Worm (Caenorhabditis elegans) whole organism, young adult: ENCODE measurements around the gene C27B7.2.

ENCODE experiments used
- F22D6.2 ChIP-seq: sonication (generic microtip); optimal IDR thresholded peaks from 2 replicates; lab custom pipeline; 2016; ENCODE audit warnings: mild to moderate bottlenecking, missing genetic modification characterization, missing compliant biosample characterization
- ccch-3 ChIP-seq: fragments of 200-800 bp; sonication (Bioruptor generic); optimal IDR thresholded peaks from 2 replicates; lab custom pipeline; 2018; ENCODE audit warnings: mild to moderate bottlenecking, missing genetic modification characterization, missing compliant biosample characterization
- lsl-1 ChIP-seq: fragments of 200-800 bp; sonication (Bioruptor generic); optimal IDR thresholded peaks from 2 replicates; lab custom pipeline; 2018; ENCODE audit warnings: mild to moderate bottlenecking, missing genetic modification characterization, moderate library complexity, missing compliant biosample characterization
- mes-4 ChIP-seq: sonication (generic microtip); optimal IDR thresholded peaks from 2 replicates; lab custom pipeline; 2016; ENCODE audit warnings: missing genotype, missing genetic modification characterization, missing compliant biosample characterization
- nhr-90 ChIP-seq: sonication (generic microtip); optimal IDR thresholded peaks from 2 replicates; lab custom pipeline; 2016; ENCODE audit warnings: missing genotype, mild to moderate bottlenecking, missing genetic modification characterization, missing compliant biosample characterization
- snpc-1.3 ChIP-seq: sonication (generic microtip); optimal IDR thresholded peaks from 2 replicates; lab custom pipeline; 2017; ENCODE audit warnings: missing genetic modification characterization, mild to moderate bottlenecking, missing compliant biosample characterization, antibody characterized with exemption, moderate library complexity, missing genotype, missing genetic modification reagents; ENCODE audit not compliant: insufficient read depth
- snpc-4 ChIP-seq, 5 experiments: fragments of 150-350 bp in 1 of 5; sonication (generic microtip) in 4 of 5; optimal IDR thresholded peaks; 2 replicates each; lab custom pipeline; 2014 to 2018; ENCODE audit warnings: missing genetic modification characterization in 5 of 5, missing biosample characterization in 3 of 5, antibody characterized with exemption in 2 of 5, mild to moderate bottlenecking in 2 of 5, missing compliant biosample characterization in 2 of 5, missing genotype in 2 of 5, moderate library complexity in 2 of 5, missing genetic modification reagents in 1 of 5
- ztf-18 ChIP-seq: sonication (generic microtip); optimal IDR thresholded peaks from 2 replicates; lab custom pipeline; 2016; ENCODE audit warnings: missing genotype, mild to moderate bottlenecking, missing genetic modification characterization, missing compliant biosample characterization

ce11 chrIV:8867562-8867961, 25.1 kb upstream of the C27B7.2 start:
- no peak for TF ChIP-seq mes-4 (tag; lab: Kevin White, UChicago)
- no peak for TF ChIP-seq nhr-90 (tag; lab: Kevin White, UChicago)
- TF ChIP-seq ccch-3 (GFP tag; lab: Kevin White, UChicago), result no peak
- no peak for TF ChIP-seq snpc-1.3 (tag; lab: Kevin White, UChicago)
- no peak for TF ChIP-seq lsl-1 (GFP tag; lab: Kevin White, UChicago)
- TF ChIP-seq F22D6.2 (tag; lab: Kevin White, UChicago), result no peak
- no peak for TF ChIP-seq snpc-4 (GFP tag; optimal IDR thresholded peaks at IDR 0.05; lab: Kevin White, UChicago)
- TF ChIP-seq snpc-4 (tag; optimal IDR thresholded peaks at IDR 0.05; lab: Kevin White, UChicago), result no peak
- TF ChIP-seq ztf-18 (tag; lab: Kevin White, UChicago), result no peak
